Worm (Caenorhabditis elegans): ENCODE measurements around the gene F47B8.5.
A peak's percentile ranks its signal among the peaks of the same experiment; 100 is the strongest.

Gene F47B8.5

ce11 chrV:14352032-14352431 lies 24.4 kb upstream of the F47B8.5 start (continued):
- TF ChIP-seq lin-26 (GFP tag; IDR thresholded peaks at IDR 0.05) (0 out of 2 replicates have a peak, but pooled peaks have one; percentile 9), F23B12.7 (tag; optimal IDR thresholded peaks at IDR 0.05; ENCODE audit: insufficient read depth) (no peak), F55B11.4 (tag; optimal IDR thresholded peaks at IDR 0.05; ENCODE audit: borderline replicate concordance, insufficient read depth) (no peak), cebp-2 (GFP tag; IDR thresholded peaks at IDR 0.05) (no peak), K11D2.4 (GFP tag; IDR thresholded peaks at IDR 0.05) (0 out of 2 replicates have a peak, but pooled peaks have one; percentile 21), nfya-1 (tag; optimal IDR thresholded peaks at IDR 0.05; ENCODE audit: borderline replicate concordance, insufficient read depth) (no peak), snpc-1.3 (tag; optimal IDR thresholded peaks at IDR 0.05; ENCODE audit: insufficient read depth) (no peak)

DNA sequence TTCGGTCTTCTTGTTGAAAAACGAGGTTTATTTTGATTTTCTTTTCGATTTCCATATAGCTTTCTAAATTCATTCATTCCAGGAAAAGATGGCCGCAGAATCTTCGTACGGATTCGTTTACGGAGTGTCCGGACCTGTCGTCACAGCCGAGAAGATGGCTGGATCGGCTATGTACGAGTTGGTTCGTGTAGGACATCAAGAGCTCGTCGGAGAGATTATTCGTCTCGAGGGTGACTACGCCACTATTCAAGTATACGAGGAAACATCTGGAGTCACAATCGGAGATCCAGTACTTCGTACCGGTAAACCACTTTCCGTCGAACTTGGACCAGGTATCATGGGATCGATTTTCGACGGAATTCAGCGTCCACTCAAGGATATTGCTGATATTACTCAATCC lies 24.0 kb upstream of the F47B8.5 start, which contains the start of gene vha-13:
vha-13 (plus strand) TSS at position 81 of the 400 bp plus-strand sequence.
- TF ChIP-seq nhr-90 (tag; optimal IDR thresholded peaks at IDR 0.05) (no peak), hsf-1 (GFP tag; IDR thresholded peaks at IDR 0.05) (peak; percentile 35; the same call in 1 of the 2 replicates)

DNA sequence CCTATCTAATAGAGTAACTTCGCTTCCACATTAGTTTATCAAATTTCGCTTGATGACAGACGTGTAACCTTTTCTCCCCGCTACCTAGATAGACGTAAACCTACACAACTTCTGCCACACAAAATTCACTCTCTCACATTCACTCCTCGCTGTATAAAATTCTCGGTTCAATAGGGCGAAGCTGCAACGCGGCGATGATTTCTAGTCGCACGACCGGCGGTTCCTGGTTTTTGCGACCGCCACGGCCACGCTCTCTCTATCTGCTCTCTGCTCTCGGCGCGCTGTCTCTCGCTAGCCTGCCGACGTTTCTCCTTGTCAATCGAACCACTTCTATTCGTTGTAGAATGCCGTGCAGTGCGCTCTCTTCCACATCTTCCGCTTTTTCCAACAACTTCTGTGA lies 23.3 kb upstream of the F47B8.5 start:
- TF ChIP-seq rec-8 (tag; optimal IDR thresholded peaks at IDR 0.05) (no peak), lsl-1 (GFP tag; optimal IDR thresholded peaks at IDR 0.05) (no peak), madf-10 (tag; optimal IDR thresholded peaks at IDR 0.05) (peak; percentile 98), tbp1 (GFP tag; optimal IDR thresholded peaks at IDR 0.05) (peak; percentile 58), ceh-27 (GFP tag; optimal IDR thresholded peaks at IDR 0.05) (peak; percentile 87), ZK185.1 (tag; optimal IDR thresholded peaks at IDR 0.05; ENCODE audit: poor library complexity, severe bottlenecking) (peak; percentile 72), madf-3 (GFP tag; IDR thresholded peaks at IDR 0.05) (0 out of 2 replicates have a peak, but pooled peaks have one; percentile 18), hmg-20 (GFP tag; IDR thresholded peaks at IDR 0.05) (peak; percentile 52; the same call in 1 of the 2 replicates), rcor-1 (GFP tag; IDR thresholded peaks at IDR 0.05) (peak; percentile 51; the same call in 1 of the 2 replicates), F37B4.10 (GFP tag; IDR thresholded peaks at IDR 0.05) (no peak), ceh-40 (GFP tag; IDR thresholded peaks at IDR 0.05) (0 out of 2 replicates have a peak, but pooled peaks have one; percentile 23), snpc-1.3 (tag; optimal IDR thresholded peaks at IDR 0.05; ENCODE audit: insufficient read depth) (no peak), Y67H2A.10 (GFP tag; conservative IDR thresholded peaks at IDR 0.05) (peak; percentile 85), attf-3 (GFP tag; conservative IDR thresholded peaks at IDR 0.05) (0 out of 2 replicates have a peak, but pooled peaks have one; percentile 32), nhr-80 (tag; optimal IDR thresholded peaks at IDR 0.05) (peak; percentile 99), C17E4.6 (GFP tag; IDR thresholded peaks at IDR 0.05) (0 out of 2 replicates have a peak, but pooled peaks have one; percentile 41), ztf-26 (tag; optimal IDR thresholded peaks at IDR 0.05) (peak; percentile 54), ets-4 (GFP tag; optimal IDR thresholded peaks at IDR 0.05) (peak; percentile 84), atf-7 (tag; optimal IDR thresholded peaks at IDR 0.05) (peak; percentile 76), bed-2 (GFP tag; IDR thresholded peaks at IDR 0.05) (0 out of 2 replicates have a peak, but pooled peaks have one; percentile 17), B0035.1 (tag; optimal IDR thresholded peaks at IDR 0.05) (peak; percentile 39), pbrm-1 (GFP tag; IDR thresholded peaks at IDR 0.05) (peak; percentile 68; the same call in 1 of the 2 replicates), K12H6.12 (tag; optimal IDR thresholded peaks at IDR 0.05) (peak; percentile 67), ztf-3 (GFP tag; optimal IDR thresholded peaks at IDR 0.05) (no peak), efl-1 (GFP tag; optimal IDR thresholded peaks at IDR 0.05) (peak; percentile 44), ekl-4 (GFP tag; IDR thresholded peaks at IDR 0.05) (peak; percentile 85), lin-54 (GFP tag; optimal IDR thresholded peaks at IDR 0.05) (peak; percentile 77), Y53F4B.3 (GFP tag; IDR thresholded peaks at IDR 0.05) (no peak), nfya-1 (tag; optimal IDR thresholded peaks at IDR 0.05; ENCODE audit: borderline replicate concordance, insufficient read depth) (no peak), mcd-1 (GFP tag; IDR thresholded peaks at IDR 0.05) (peak; percentile 93), K11D2.4 (GFP tag; IDR thresholded peaks at IDR 0.05) (peak; percentile 46; the same call in 1 of the 2 replicates), nhr-90 (tag; optimal IDR thresholded peaks at IDR 0.05) (peak; percentile 80), sdz-38 (tag; optimal IDR thresholded peaks at IDR 0.05) (no peak), B0336.3 (GFP tag; IDR thresholded peaks at IDR 0.05) (peak; percentile 71), Y53G8AR.9 (GFP tag; conservative IDR thresholded peaks at IDR 0.05) (peak; percentile 55), repo-1 (tag; optimal IDR thresholded peaks at IDR 0.05) (peak; percentile 33), chd-7 (tag; optimal IDR thresholded peaks at IDR 0.05) (peak; percentile 23), athp-1 (tag; optimal IDR thresholded peaks at IDR 0.05) (no peak)
